Fruit fly (Drosophila melanogaster): ENCODE results near the gene CG17075.
A peak's percentile ranks its signal among the peaks of the same experiment; 100 is the strongest.

The CG17075 gene

dm6 chr2L:286421-286820 lies 19.1 kb upstream of the CG17075 start (continued):
- peak; percentile 95 for TF ChIP-seq svp (GFP tag)
- peak; percentile 83 for TF ChIP-seq cyc (GFP tag; optimal IDR thresholded peaks at IDR 0.05)
- TF ChIP-seq CG4318 (GFP tag; optimal IDR thresholded peaks at IDR 0.05): no peak
- peak; percentile 86 for TF ChIP-seq CG3919 (GFP tag; optimal IDR thresholded peaks at IDR 0.05)
- peak; percentile 35; the same call in 1 of the 2 replicates for TF ChIP-seq CG11294 (GFP tag; IDR thresholded peaks at IDR 0.05)
- TF ChIP-seq CG1621 (tag; optimal IDR thresholded peaks at IDR 0.05): peak; percentile 74
- peak; percentile 86 for TF ChIP-seq CG16779 (tag; optimal IDR thresholded peaks at IDR 0.05)
- TF ChIP-seq CG3032 (tag; optimal IDR thresholded peaks at IDR 0.05): peak; percentile 40
- no peak for TF ChIP-seq fkh (GFP tag; optimal IDR thresholded peaks at IDR 0.05)
- peak; percentile 69 for TF ChIP-seq acj6 (GFP tag; optimal IDR thresholded peaks at IDR 0.05)
- peak; percentile 70 for TF ChIP-seq CG15336 (GFP tag; IDR thresholded peaks at IDR 0.05)
- peak; percentile 46 for TF ChIP-seq fd85E (GFP tag; optimal IDR thresholded peaks at IDR 0.05)
- TF ChIP-seq CG31627 (GFP tag; optimal IDR thresholded peaks at IDR 0.05): peak; percentile 82
- peak; percentile 85 for TF ChIP-seq Sox102F (GFP tag; optimal IDR thresholded peaks at IDR 0.05)
- TF ChIP-seq esn (GFP tag; optimal IDR thresholded peaks at IDR 0.05): peak; percentile 88
- no peak for TF ChIP-seq dac (GFP tag; optimal IDR thresholded peaks at IDR 0.05)
- TF ChIP-seq CG6792 (GFP tag; optimal IDR thresholded peaks at IDR 0.05): peak; percentile 78
- TF ChIP-seq Eip75B (GFP tag; optimal IDR thresholded peaks at IDR 0.05): peak; percentile 84
- TF ChIP-seq CG6276 (GFP tag; optimal IDR thresholded peaks at IDR 0.05): no peak
- TF ChIP-seq Hr4 (GFP tag; optimal IDR thresholded peaks at IDR 0.05): peak; percentile 75
- TF ChIP-seq vri (GFP tag; optimal IDR thresholded peaks at IDR 0.05): peak; percentile 90

- TF ChIP-seq Gug (GFP tag; IDR thresholded peaks at IDR 0.05) (no peak), fd59A (GFP tag; optimal IDR thresholded peaks at IDR 0.05) (no peak), CG11902 (GFP tag; optimal IDR thresholded peaks at IDR 0.05) (no peak), Eip93F (GFP tag; optimal IDR thresholded peaks at IDR 0.05) (no peak), Eip78C (GFP tag) (peak; percentile 78), CG16779 (tag; optimal IDR thresholded peaks at IDR 0.05) (no peak), OdsH (GFP tag; optimal IDR thresholded peaks at IDR 0.05) (peak; percentile 42), CG9139 (GFP tag; optimal IDR thresholded peaks at IDR 0.05) (peak; percentile 42), topi (GFP tag; optimal IDR thresholded peaks at IDR 0.05) (peak; percentile 45), Blimp-1 (GFP tag; optimal IDR thresholded peaks at IDR 0.05) (peak; percentile 1), Ets21C (GFP tag; optimal IDR thresholded peaks at IDR 0.05) (peak; percentile 28), svp (GFP tag) (peak; percentile 27), salr (GFP tag; optimal IDR thresholded peaks at IDR 0.05) (peak in 1 of 2 experiments; percentile 17), CG8632 (GFP tag; optimal IDR thresholded peaks at IDR 0.05) (peak; percentile 27), CG3032 (tag; optimal IDR thresholded peaks at IDR 0.05) (peak; percentile 17), Hr38 (GFP tag; optimal IDR thresholded peaks at IDR 0.05) (no peak), CG31627 (GFP tag; optimal IDR thresholded peaks at IDR 0.05) (peak; percentile 52), Lpt (GFP tag; optimal IDR thresholded peaks at IDR 0.05) (no peak), CG6792 (GFP tag; optimal IDR thresholded peaks at IDR 0.05) (no peak), CG7368 (GFP tag; optimal IDR thresholded peaks at IDR 0.05) (no peak), CG6854 (GFP tag; optimal IDR thresholded peaks at IDR 0.05) (peak; percentile 60), Sox15 (GFP tag; optimal IDR thresholded peaks at IDR 0.05) (no peak), Smox (GFP tag; optimal IDR thresholded peaks at IDR 0.05) (no peak), CG4318 (GFP tag; optimal IDR thresholded peaks at IDR 0.05) (no peak), CG11762 (GFP tag; optimal IDR thresholded peaks at IDR 0.05; ENCODE audit: insufficient read depth) (no peak), CG11294 (GFP tag; IDR thresholded peaks at IDR 0.05) (no peak), CG8319 (GFP tag; optimal IDR thresholded peaks at IDR 0.05) (no peak), ss (GFP tag; optimal IDR thresholded peaks at IDR 0.05) (no peak), Ets96B (tag; optimal IDR thresholded peaks at IDR 0.05) (peak; percentile 31), CG10631 (GFP tag; optimal IDR thresholded peaks at IDR 0.05) (peak; percentile 60), lz (GFP tag; optimal IDR thresholded peaks at IDR 0.05) (peak; percentile 48), CG6808 (GFP tag; optimal IDR thresholded peaks at IDR 0.05) (no peak), net (GFP tag; optimal IDR thresholded peaks at IDR 0.05) (no peak), Eip75B (GFP tag; optimal IDR thresholded peaks at IDR 0.05) (peak; percentile 56), vri (GFP tag; optimal IDR thresholded peaks at IDR 0.05) (no peak), CG3919 (GFP tag; optimal IDR thresholded peaks at IDR 0.05) (peak; percentile 59), CG6276 (GFP tag; optimal IDR thresholded peaks at IDR 0.05) (no peak), dac (GFP tag; optimal IDR thresholded peaks at IDR 0.05) (no peak), esn (GFP tag; optimal IDR thresholded peaks at IDR 0.05) (peak; percentile 61), Hr39 (GFP tag; optimal IDR thresholded peaks at IDR 0.05) (peak; percentile 20), acj6 (GFP tag; optimal IDR thresholded peaks at IDR 0.05) (peak; percentile 53), CG6163 (GFP tag; IDR thresholded peaks at IDR 0.05) (peak; percentile 66; the same call in 2 of the 3 replicates)
Measured at dm6 chr2L:285596-286023, 18.3 kb upstream of the CG17075 start.
